Worm (Caenorhabditis elegans) whole organism, young adult: ENCODE measurements around the gene lmbr-1.

Experiments used
- B0019.2 ChIP-seq: fragments of 200-800 bp; sonication (Bioruptor generic); conservative IDR thresholded peaks from 2 replicates; pipeline ENCODE4 v1.3.6; 2022; ENCODE audit warnings: missing genetic modification reagents, missing genetic modification characterization, missing compliant biosample characterization
- B0336.3 ChIP-seq: fragments of 200-800 bp; sonication (Bioruptor generic); IDR thresholded peaks from 2 replicates; pipeline ENCODE4 v1.3.6; 2022; ENCODE audit warnings: missing genetic modification characterization, missing compliant biosample characterization
- K12H6.12 ChIP-seq: fragments of 200-800 bp; sonication (Bioruptor generic); optimal IDR thresholded peaks from 2 replicates; lab custom pipeline; 2018; ENCODE audit warnings: mild to moderate bottlenecking, missing genetic modification characterization, missing compliant biosample characterization
- Y56A3A.18 ChIP-seq: fragments of 200-800 bp; sonication (Bioruptor generic); IDR thresholded peaks from 2 replicates; pipeline ENCODE4 v1.3.6; 2022; ENCODE audit warnings: missing genetic modification reagents, missing genetic modification characterization, missing compliant biosample characterization
- Y79H2A.3 ChIP-seq: fragments of 200-800 bp; sonication (Bioruptor generic); conservative IDR thresholded peaks from 2 replicates; pipeline ENCODE4 v1.3.6; 2022; ENCODE audit warnings: missing genetic modification reagents, missing genetic modification characterization, missing compliant biosample characterization
- attf-5 ChIP-seq: fragments of 200-800 bp; sonication (Bioruptor generic); optimal IDR thresholded peaks from 2 replicates; lab custom pipeline; 2018; ENCODE audit warnings: mild to moderate bottlenecking, missing genetic modification characterization, missing compliant biosample characterization
- attf-6 ChIP-seq: fragments of 200-800 bp; sonication (Bioruptor generic); IDR thresholded peaks from 2 replicates; pipeline ENCODE4 v1.3.6; 2022; ENCODE audit warnings: missing genetic modification reagents, missing genetic modification characterization, missing compliant biosample characterization
- bed-1 ChIP-seq: fragments of 200-800 bp; sonication (Bioruptor generic); IDR thresholded peaks from 2 replicates; pipeline ENCODE4 v1.3.6; 2022; ENCODE audit warnings: missing genetic modification reagents, missing genetic modification characterization, missing compliant biosample characterization
- cebp-1 ChIP-seq, 2 experiments: fragments of 200-800 bp in 1 of 2; sonication (Bioruptor generic) in 1 of 2; sonication (generic microtip) in 1 of 2; IDR thresholded peaks in 1 of 2; optimal IDR thresholded peaks in 1 of 2; 2 replicates each; pipeline versions ENCODE4 v1.3.6 to Lab custom; 2017 to 2022; ENCODE audit warnings: missing compliant biosample characterization in 2 of 2, missing genetic modification characterization in 2 of 2, mild to moderate bottlenecking in 1 of 2, missing genetic modification reagents in 1 of 2, moderate library complexity in 1 of 2
- cebp-2 ChIP-seq: fragments of 200-800 bp; sonication (Bioruptor generic); IDR thresholded peaks from 2 replicates; pipeline ENCODE4 v1.3.6; 2022; ENCODE audit warnings: missing genetic modification characterization, missing compliant biosample characterization
- ceh-27 ChIP-seq: fragments of 200-800 bp; sonication (Bioruptor generic); optimal IDR thresholded peaks from 2 replicates; lab custom pipeline; 2018; ENCODE audit warnings: mild to moderate bottlenecking, missing genetic modification characterization, moderate library complexity, missing compliant biosample characterization
- ceh-40 ChIP-seq: fragments of 200-800 bp; sonication (Bioruptor generic); IDR thresholded peaks from 2 replicates; pipeline ENCODE4 v1.3.6; 2022; ENCODE audit warnings: missing genetic modification characterization, missing compliant biosample characterization
- chd-7 ChIP-seq: sonication (generic microtip); optimal IDR thresholded peaks from 2 replicates; lab custom pipeline; 2016; ENCODE audit warnings: mild to moderate bottlenecking, missing genetic modification characterization, moderate library complexity, missing compliant biosample characterization
- dox-1 ChIP-seq: fragments of 200-800 bp; sonication (Bioruptor generic); IDR thresholded peaks from 2 replicates; pipeline ENCODE4 v1.3.6; 2022; ENCODE audit warnings: missing genetic modification reagents, missing genetic modification characterization, missing compliant biosample characterization
- dpff-1 ChIP-seq: sonication (generic microtip); optimal IDR thresholded peaks from 2 replicates; lab custom pipeline; 2017; ENCODE audit warnings: mild to moderate bottlenecking, missing genetic modification characterization, missing compliant biosample characterization
- egl-44 ChIP-seq: fragments of 200-800 bp; sonication (Bioruptor generic); IDR thresholded peaks from 2 replicates; pipeline ENCODE4 v1.3.6; 2022; ENCODE audit warnings: missing genetic modification reagents, missing genetic modification characterization, missing compliant biosample characterization
- fkh-3 ChIP-seq: sonication (generic microtip); optimal IDR thresholded peaks from 2 replicates; lab custom pipeline; 2016; ENCODE audit warnings: mild to moderate bottlenecking, missing genetic modification characterization, missing compliant biosample characterization
- him-1 ChIP-seq: sonication (generic microtip); optimal IDR thresholded peaks from 2 replicates; lab custom pipeline; 2016; ENCODE audit warnings: missing genotype, missing genetic modification reagents, missing genetic modification characterization, missing compliant biosample characterization
- hmg-1.2 ChIP-seq: fragments of 200-800 bp; sonication (Bioruptor generic); IDR thresholded peaks from 2 replicates; pipeline ENCODE4 v1.3.6; 2022; ENCODE audit warnings: missing genetic modification reagents, missing genetic modification characterization, missing compliant biosample characterization
- let-526 ChIP-seq: fragments of 200-800 bp; sonication (Bioruptor generic); IDR thresholded peaks from 2 replicates; pipeline ENCODE4 v1.3.6; 2022; ENCODE audit warnings: missing genetic modification reagents, missing genetic modification characterization, missing compliant biosample characterization
- let-607 ChIP-seq, 2 experiments: fragments of 200-800 bp in 1 of 2; sonication (Bioruptor generic) in 1 of 2; sonication (generic microtip) in 1 of 2; optimal IDR thresholded peaks; 2 replicates each; lab custom pipeline; 2016 to 2018; ENCODE audit warnings: mild to moderate bottlenecking in 2 of 2, missing compliant biosample characterization in 2 of 2, missing genetic modification characterization in 2 of 2, moderate library complexity in 2 of 2, missing genotype in 1 of 2
- lin-26 ChIP-seq: fragments of 200-800 bp; sonication (Bioruptor generic); IDR thresholded peaks from 2 replicates; pipeline ENCODE4 v1.3.6; 2022; ENCODE audit warnings: missing genetic modification reagents, missing genetic modification characterization, missing compliant biosample characterization
- lin-35 ChIP-seq, 3 experiments: fragments of 150-350 bp in 2 of 3; sonication (generic microtip) in 1 of 3; optimal IDR thresholded peaks; 2 replicates each; lab custom pipeline; 2014 to 2018; ENCODE audit warnings: missing biosample characterization in 3 of 3, missing genetic modification characterization in 3 of 3, missing genetic modification reagents in 3 of 3
- lin-40 ChIP-seq: sonication (generic microtip); optimal IDR thresholded peaks from 2 replicates; lab custom pipeline; 2016; ENCODE audit warnings: missing genetic modification characterization, mild to moderate bottlenecking, missing compliant biosample characterization, missing genotype, missing genetic modification reagents
- lin-54 ChIP-seq: fragments of 200-800 bp; sonication (Bioruptor generic); optimal IDR thresholded peaks from 2 replicates; lab custom pipeline; 2018; ENCODE audit warnings: mild to moderate bottlenecking, missing genetic modification characterization, missing compliant biosample characterization
- madf-10 ChIP-seq: sonication (generic microtip); optimal IDR thresholded peaks from 2 replicates; lab custom pipeline; 2016; ENCODE audit warnings: mild to moderate bottlenecking, missing genetic modification characterization, missing compliant biosample characterization
- madf-3 ChIP-seq: fragments of 200-800 bp; sonication (Bioruptor generic); IDR thresholded peaks from 2 replicates; pipeline ENCODE4 v1.3.6; 2022; ENCODE audit warnings: missing genetic modification reagents, missing genetic modification characterization, missing compliant biosample characterization
- mes-4 ChIP-seq: sonication (generic microtip); optimal IDR thresholded peaks from 2 replicates; lab custom pipeline; 2016; ENCODE audit warnings: missing genotype, missing genetic modification characterization, missing compliant biosample characterization
- nfyb-1 ChIP-seq: fragments of 200-800 bp; sonication (Bioruptor generic); IDR thresholded peaks from 2 replicates; pipeline ENCODE4 v1.3.6; 2022; ENCODE audit warnings: missing genetic modification reagents, missing genetic modification characterization, missing compliant biosample characterization
- nhr-27 ChIP-seq: fragments of 200-800 bp; sonication (Bioruptor generic); optimal IDR thresholded peaks from 2 replicates; lab custom pipeline; 2018; ENCODE audit warnings: mild to moderate bottlenecking, missing genetic modification characterization, moderate library complexity, missing compliant biosample characterization
- nhr-80 ChIP-seq: sonication (generic microtip); optimal IDR thresholded peaks from 2 replicates; lab custom pipeline; 2016; ENCODE audit warnings: missing genetic modification characterization, missing compliant biosample characterization
- nhr-90 ChIP-seq: sonication (generic microtip); optimal IDR thresholded peaks from 2 replicates; lab custom pipeline; 2016; ENCODE audit warnings: missing genotype, mild to moderate bottlenecking, missing genetic modification characterization, missing compliant biosample characterization
- pha-4 ChIP-seq: fragments of 150-350 bp; sonication (generic microtip); optimal IDR thresholded peaks from 2 replicates; lab custom pipeline; 2014; ENCODE audit warnings: missing biosample characterization, missing genetic modification reagents, missing genetic modification characterization
- repo-1 ChIP-seq: sonication (generic microtip); optimal IDR thresholded peaks from 2 replicates; lab custom pipeline; 2017; ENCODE audit warnings: mild to moderate bottlenecking, missing genetic modification characterization, missing compliant biosample characterization
- rpc-1 ChIP-seq, 2 experiments: fragments of 150-350 bp in 1 of 2; sonication (generic microtip) in 1 of 2; optimal IDR thresholded peaks; 2 replicates each; lab custom pipeline; 2014 to 2018; ENCODE audit warnings: missing biosample characterization in 1 of 2, missing genetic modification characterization in 1 of 2, missing genetic modification reagents in 1 of 2, missing genotype in 1 of 2
- snpc-1.1 ChIP-seq: sonication (generic microtip); optimal IDR thresholded peaks from 2 replicates; lab custom pipeline; 2017; ENCODE audit warnings: missing genetic modification characterization, mild to moderate bottlenecking, missing compliant biosample characterization, antibody characterized with exemption, moderate library complexity, missing genotype, missing genetic modification reagents; ENCODE audit not compliant: insufficient read depth
- snpc-1.3 ChIP-seq: sonication (generic microtip); optimal IDR thresholded peaks from 2 replicates; lab custom pipeline; 2017; ENCODE audit warnings: missing genetic modification characterization, mild to moderate bottlenecking, missing compliant biosample characterization, antibody characterized with exemption, moderate library complexity, missing genotype, missing genetic modification reagents; ENCODE audit not compliant: insufficient read depth
- sptf-2 ChIP-seq: fragments of 200-800 bp; sonication (Bioruptor generic); optimal IDR thresholded peaks from 2 replicates; lab custom pipeline; 2018; ENCODE audit warnings: mild to moderate bottlenecking, missing genetic modification characterization, missing compliant biosample characterization
- tbp1 ChIP-seq: fragments of 200-800 bp; sonication (Bioruptor generic); optimal IDR thresholded peaks from 2 replicates; lab custom pipeline; 2018; ENCODE audit warnings: mild to moderate bottlenecking, missing genetic modification characterization, missing compliant biosample characterization
- unc-130 ChIP-seq: sonication (generic microtip); optimal IDR thresholded peaks from 2 replicates; lab custom pipeline; 2016; ENCODE audit warnings: missing genetic modification reagents, missing genetic modification characterization, missing compliant biosample characterization
- unc-62 ChIP-seq: fragments of 150-350 bp; optimal IDR thresholded peaks from 2 replicates; lab custom pipeline; 2014; ENCODE audit warnings: missing biosample characterization, missing genetic modification reagents, missing genetic modification characterization
- xnd-1 ChIP-seq: sonication (generic microtip); optimal IDR thresholded peaks from 2 replicates; lab custom pipeline; 2016; ENCODE audit warnings: missing genotype, missing genetic modification reagents, missing genetic modification characterization, missing compliant biosample characterization
- ztf-18 ChIP-seq: sonication (generic microtip); optimal IDR thresholded peaks from 2 replicates; lab custom pipeline; 2016; ENCODE audit warnings: missing genotype, mild to moderate bottlenecking, missing genetic modification characterization, missing compliant biosample characterization
- ztf-25 ChIP-seq: fragments of 200-800 bp; sonication (Bioruptor generic); IDR thresholded peaks from 2 replicates; pipeline ENCODE4 v1.3.6; 2022; ENCODE audit warnings: missing genetic modification reagents, missing genetic modification characterization, missing compliant biosample characterization
- ztf-26 ChIP-seq: sonication (generic microtip); optimal IDR thresholded peaks from 2 replicates; lab custom pipeline; 2017; ENCODE audit warnings: missing genetic modification characterization, missing compliant biosample characterization

Gene lmbr-1

ce11 chrIII:8409166-8409565 lies 37.1 kb downstream of the lmbr-1 start, which contains the start of gene ZK353.9:
Gene ZK353.9 (plus strand): TSS chrIII:8409496.
- TF ChIP-seq fkh-3 (no peak), mes-4 (no peak), repo-1 (tag; lab: Kevin White, UChicago) (no peak), sptf-2 (no peak), Y56A3A.18 (GFP tag; lab: Robert Waterston, UW) (no peak), nhr-90 (no peak), lin-26 (GFP tag; lab: Robert Waterston, UW) (no peak), B0019.2 (GFP tag; lab: Robert Waterston, UW) (no peak), let-526 (GFP tag; lab: Robert Waterston, UW) (no peak), xnd-1 (no peak), ceh-27 (GFP tag; lab: Kevin White, UChicago) (no peak), ztf-26 (tag; lab: Kevin White, UChicago) (no peak), attf-5 (GFP tag; lab: Kevin White, UChicago) (no peak), nhr-27 (tag; lab: Kevin White, UChicago) (no peak), ceh-40 (GFP tag; lab: Robert Waterston, UW) (no peak), chd-7 (tag; lab: Kevin White, UChicago) (no peak), madf-3 (GFP tag; lab: Robert Waterston, UW) (no peak), bed-1 (no peak)

ce11 chrIII:8410747-8411146 lies 38.7 kb downstream of the lmbr-1 start:
- no peak for TF ChIP-seq hmg-1.2 (GFP tag; lab: Robert Waterston, UW)
- peak; percentile 1 for TF ChIP-seq nhr-80 (tag; lab: Kevin White, UChicago)
- no peak for TF ChIP-seq ztf-25 (GFP tag; lab: Robert Waterston, UW)
- no peak for TF ChIP-seq rpc-1 (optimal IDR thresholded peaks at IDR 0.05; lab: Kevin White, UChicago)
- TF ChIP-seq rpc-1 (tag; optimal IDR thresholded peaks at IDR 0.05; lab: Kevin White, UChicago) = no peak
- TF ChIP-seq snpc-1.1 = no peak

ce11 chrIII:8411976-8412375 lies 39.9 kb downstream of the lmbr-1 start:
- TF ChIP-seq tbp1 (GFP tag; lab: Kevin White, UChicago) (peak; percentile 37), attf-6 (GFP tag; lab: Robert Waterston, UW) (no peak), pha-4 (tag; lab: Kevin White, UChicago) (peak; percentile 56), dpff-1 (tag; lab: Kevin White, UChicago) (no peak), ztf-18 (tag; lab: Kevin White, UChicago) (peak; percentile 62), hmg-1.2 (GFP tag; lab: Robert Waterston, UW) (peak; percentile 78), cebp-2 (GFP tag; lab: Robert Waterston, UW) (no peak), Y79H2A.3 (GFP tag; lab: Robert Waterston, UW) (no peak), unc-62 (GFP tag; lab: Kevin White, UChicago) (no peak), unc-130 (GFP tag; lab: Kevin White, UChicago) (no peak), K12H6.12 (tag; lab: Kevin White, UChicago) (peak; percentile 67), ceh-40 (GFP tag; lab: Robert Waterston, UW) (no peak), lin-54 (GFP tag; lab: Kevin White, UChicago) (peak; percentile 35), snpc-1.3 (tag; lab: Kevin White, UChicago) (peak; percentile 11), dox-1 (GFP tag; lab: Robert Waterston, UW) (peak; percentile 80; the same call in 1 of the 2 replicates), madf-10 (tag; lab: Kevin White, UChicago) (peak; percentile 3), let-607 (tag; optimal IDR thresholded peaks at IDR 0.05; lab: Kevin White, UChicago) (peak; percentile 10 to 15), lin-35 (GFP tag; optimal IDR thresholded peaks at IDR 0.05; lab: Kevin White, UChicago) (peak in 1 of 3 experiments; percentile 48), cebp-1 (GFP tag; IDR thresholded peaks at IDR 0.05; lab: Robert Waterston, UW) (peak; percentile 90), cebp-1 (tag; optimal IDR thresholded peaks at IDR 0.05; lab: Kevin White, UChicago) (peak; percentile 94), egl-44 (GFP tag; lab: Robert Waterston, UW) (no peak), B0336.3 (GFP tag; lab: Robert Waterston, UW) (peak; percentile 47; the same call in 1 of the 2 replicates), lin-40 (tag; lab: Kevin White, UChicago) (peak; percentile 41), him-1 (peak; percentile 6), ceh-27 (GFP tag; lab: Kevin White, UChicago) (peak; percentile 35), attf-5 (GFP tag; lab: Kevin White, UChicago) (peak; percentile 88), nfyb-1 (0 out of 2 replicates have a peak, but pooled peaks have one; percentile 43)
